Worm (Caenorhabditis elegans): ENCODE data around the gene ceh-43.

- no peak for TF ChIP-seq F13C5.2 (tag; optimal IDR thresholded peaks at IDR 0.05)
- no peak for TF ChIP-seq scrt-1 (GFP tag; IDR thresholded peaks at IDR 0.05)
- TF ChIP-seq ama-1 (optimal IDR thresholded peaks at IDR 0.05) = no peak
- no peak for TF ChIP-seq hmbx-1 (tag; optimal IDR thresholded peaks at IDR 0.05)
- TF ChIP-seq sea-1 (GFP tag; conservative IDR thresholded peaks at IDR 0.05) = no peak
- no peak for TF ChIP-seq pes-1 (GFP tag; IDR thresholded peaks at IDR 0.05)
- TF ChIP-seq tbx-11 (GFP tag; IDR thresholded peaks at IDR 0.05) = no peak
- TF ChIP-seq tra-4 (tag; optimal IDR thresholded peaks at IDR 0.05) = no peak
- TF ChIP-seq hnd-1 (tag; optimal IDR thresholded peaks at IDR 0.05) = no peak
- no peak for TF ChIP-seq ceh-36 (tag; optimal IDR thresholded peaks at IDR 0.05)
- no peak for TF ChIP-seq aly-1 (tag; optimal IDR thresholded peaks at IDR 0.05)
- no peak for TF ChIP-seq flt-1 (GFP tag; IDR thresholded peaks at IDR 0.05)
Measured at ce11 chrIII:4476806-4477205, 27.1 kb upstream of the ceh-43 start.
